Worm (Caenorhabditis elegans): ENCODE results near the gene cgt-1.

- no peak for TF ChIP-seq K09A11.1 (tag; optimal IDR thresholded peaks at IDR 0.05; ENCODE audit: insufficient read depth)
- TF ChIP-seq F13H6.1 (tag; optimal IDR thresholded peaks at IDR 0.05): no peak
- TF ChIP-seq fax-1 (tag; optimal IDR thresholded peaks at IDR 0.05): no peak
- no peak for TF ChIP-seq unc-55 (GFP tag; optimal IDR thresholded peaks at IDR 0.05)
- TF ChIP-seq mec-3 (tag; optimal IDR thresholded peaks at IDR 0.05; ENCODE audit: borderline replicate concordance): no peak
- no peak for TF ChIP-seq tbx-2 (tag; optimal IDR thresholded peaks at IDR 0.05)
- no peak for TF ChIP-seq K02D7.2 (tag; optimal IDR thresholded peaks at IDR 0.05)
- TF ChIP-seq Y22D7AL.16 (tag; optimal IDR thresholded peaks at IDR 0.05): no peak
- TF ChIP-seq ama-1 (optimal IDR thresholded peaks at IDR 0.05): no peak
- TF ChIP-seq fkh-10 (GFP tag; optimal IDR thresholded peaks at IDR 0.05): no peak
- no peak for TF ChIP-seq rnt-1 (tag; optimal IDR thresholded peaks at IDR 0.05)
- no peak for TF ChIP-seq unc-86 (tag; optimal IDR thresholded peaks at IDR 0.05)
- TF ChIP-seq pqm-1 (tag; optimal IDR thresholded peaks at IDR 0.05): no peak
Measured at ce11 chrV:15912677-15913076, 24.0 kb upstream of the cgt-1 start.
